Fruit fly (Drosophila melanogaster) whole organism, prepupa: ENCODE results near the gene wit.

ENCODE experiments used
- CG10631 ChIP-seq: fragments of 200-800 bp; sonication (Bioruptor generic); optimal IDR thresholded peaks from 2 replicates; lab custom pipeline; 2016; ENCODE audit warnings: missing biosample characterization, missing genetic modification characterization
- CG10669 ChIP-seq: fragments of 200-800 bp; sonication (Bioruptor generic); optimal IDR thresholded peaks from 3 replicates; lab custom pipeline; 2018; ENCODE audit warnings: missing biosample characterization, mild to moderate bottlenecking, missing genetic modification characterization, moderate library complexity
- CG11294 ChIP-seq: fragments of 200-800 bp; sonication (Bioruptor generic); IDR thresholded peaks from 2 replicates; pipeline ENCODE4 v1.3.6; 2022; ENCODE audit warnings: missing biosample characterization, missing genetic modification characterization
- CG11902 ChIP-seq: fragments of 200-800 bp; sonication (Bioruptor generic); optimal IDR thresholded peaks from 3 replicates; lab custom pipeline; 2016; ENCODE audit warnings: missing biosample characterization, missing genetic modification characterization
- CG1621 ChIP-seq: fragments of 200-800 bp; sonication (Bioruptor generic); optimal IDR thresholded peaks from 3 replicates; lab custom pipeline; 2018; ENCODE audit warnings: missing biosample characterization, mild to moderate bottlenecking, missing genetic modification characterization
- CG16779 ChIP-seq: fragments of 200-800 bp; sonication (Bioruptor generic); optimal IDR thresholded peaks from 3 replicates; lab custom pipeline; 2017; ENCODE audit warnings: missing biosample characterization, mild to moderate bottlenecking, missing genetic modification characterization
- CG3032 ChIP-seq: fragments of 200-800 bp; optimal IDR thresholded peaks from 2 replicates; lab custom pipeline; 2019; ENCODE audit warnings: missing biosample characterization, mild to moderate bottlenecking, missing genetic modification characterization, moderate library complexity
- CG31627 ChIP-seq: fragments of 200-800 bp; sonication (Bioruptor generic); optimal IDR thresholded peaks from 3 replicates; lab custom pipeline; 2016; ENCODE audit warnings: missing biosample characterization, missing genetic modification characterization
- CG34406 ChIP-seq: fragments of 200-800 bp; sonication (Bioruptor generic); optimal IDR thresholded peaks from 3 replicates; lab custom pipeline; 2016; ENCODE audit warnings: missing biosample characterization, missing genetic modification characterization
- CG3919 ChIP-seq: fragments of 200-800 bp; sonication (Bioruptor generic); optimal IDR thresholded peaks from 3 replicates; lab custom pipeline; 2016; ENCODE audit warnings: missing biosample characterization, missing genetic modification characterization
- CG6276 ChIP-seq: fragments of 200-800 bp; sonication (Bioruptor generic); optimal IDR thresholded peaks from 2 replicates; lab custom pipeline; 2017; ENCODE audit warnings: missing biosample characterization, mild to moderate bottlenecking, missing genetic modification characterization
- CG6792 ChIP-seq: fragments of 200-800 bp; sonication (Bioruptor generic); optimal IDR thresholded peaks from 3 replicates; lab custom pipeline; 2016; ENCODE audit warnings: missing biosample characterization, missing genetic modification characterization
- CG6854 ChIP-seq: fragments of 200-800 bp; sonication (Bioruptor generic); optimal IDR thresholded peaks from 2 replicates; lab custom pipeline; 2017; ENCODE audit warnings: missing biosample characterization, mild to moderate bottlenecking, missing genetic modification characterization
- CG7368 ChIP-seq: fragments of 200-800 bp; sonication (Bioruptor generic); optimal IDR thresholded peaks from 3 replicates; lab custom pipeline; 2016; ENCODE audit warnings: missing biosample characterization, missing genetic modification characterization
- CG8119 ChIP-seq: fragments of 200-800 bp; sonication (Bioruptor generic); IDR thresholded peaks from 3 replicates; pipeline ENCODE4 v1.3.6; 2022; ENCODE audit warnings: missing biosample characterization, missing genetic modification characterization
- CG8319 ChIP-seq: fragments of 200-800 bp; sonication (Bioruptor generic); optimal IDR thresholded peaks from 3 replicates; lab custom pipeline; 2016; ENCODE audit warnings: missing biosample characterization, missing genetic modification characterization
- CG8632 ChIP-seq: fragments of 200-800 bp; sonication (Bioruptor generic); optimal IDR thresholded peaks from 3 replicates; lab custom pipeline; 2016; ENCODE audit warnings: missing biosample characterization, missing genetic modification characterization
- Eip75B ChIP-seq: fragments of 200-800 bp; sonication (Bioruptor generic); optimal IDR thresholded peaks from 3 replicates; lab custom pipeline; 2016; ENCODE audit warnings: missing biosample characterization, missing genetic modification characterization
- Eip78C ChIP-seq: fragments of 200-800 bp; sonication (Bioruptor generic); peaks from one replicate; lab custom pipeline; 2016; ENCODE audit warnings: missing biosample characterization, missing genetic modification characterization
- Eip93F ChIP-seq: fragments of 200-800 bp; sonication (Bioruptor generic); optimal IDR thresholded peaks from 2 replicates; lab custom pipeline; 2016; ENCODE audit warnings: missing biosample characterization, mild to moderate bottlenecking, missing genetic modification characterization
- Ets96B ChIP-seq: fragments of 200-800 bp; optimal IDR thresholded peaks from 2 replicates; lab custom pipeline; 2019; ENCODE audit warnings: missing biosample characterization, mild to moderate bottlenecking, missing genetic modification characterization, moderate library complexity
- Gug ChIP-seq: fragments of 200-800 bp; sonication (Bioruptor generic); IDR thresholded peaks from 2 replicates; pipeline ENCODE4 v1.3.6; 2022; ENCODE audit warnings: missing biosample characterization, missing genetic modification characterization
- Hr38 ChIP-seq: sonication (Bioruptor generic); optimal IDR thresholded peaks from 2 replicates; lab custom pipeline; 2016; ENCODE audit warnings: missing biosample characterization, missing genetic modification characterization
- Hr39 ChIP-seq: fragments of 200-800 bp; sonication (Bioruptor generic); optimal IDR thresholded peaks from 2 replicates; lab custom pipeline; 2016; ENCODE audit warnings: missing biosample characterization, missing genetic modification characterization
- Hr4 ChIP-seq: fragments of 200-800 bp; sonication (Bioruptor generic); optimal IDR thresholded peaks from 3 replicates; lab custom pipeline; 2016; ENCODE audit warnings: missing biosample characterization, missing genetic modification characterization
- Met ChIP-seq: fragments of 200-800 bp; sonication (Bioruptor generic); optimal IDR thresholded peaks from 3 replicates; lab custom pipeline; 2016; ENCODE audit warnings: missing biosample characterization, missing genetic modification characterization
- OdsH ChIP-seq: fragments of 200-800 bp; sonication (Bioruptor generic); optimal IDR thresholded peaks from 3 replicates; lab custom pipeline; 2016; ENCODE audit warnings: missing biosample characterization, missing genetic modification characterization
- Smox ChIP-seq: fragments of 200-800 bp; sonication (Bioruptor generic); optimal IDR thresholded peaks from 3 replicates; lab custom pipeline; 2016; ENCODE audit warnings: missing biosample characterization, missing genetic modification characterization
- Sox102F ChIP-seq: fragments of 200-800 bp; sonication (Bioruptor generic); optimal IDR thresholded peaks from 2 replicates; lab custom pipeline; 2016; ENCODE audit warnings: missing biosample characterization, mild to moderate bottlenecking, missing genetic modification characterization
- Sox15 ChIP-seq: fragments of 200-800 bp; sonication (Bioruptor generic); optimal IDR thresholded peaks from 3 replicates; lab custom pipeline; 2016; ENCODE audit warnings: missing biosample characterization, missing genetic modification characterization
- achi ChIP-seq: fragments of 200-800 bp; sonication (Bioruptor generic); optimal IDR thresholded peaks from 3 replicates; lab custom pipeline; 2016; ENCODE audit warnings: missing biosample characterization, missing genetic modification characterization
- acj6 ChIP-seq: fragments of 200-800 bp; sonication (Bioruptor generic); optimal IDR thresholded peaks from 3 replicates; lab custom pipeline; 2016; ENCODE audit warnings: missing biosample characterization, missing genetic modification characterization
- cyc ChIP-seq: fragments of 200-800 bp; sonication (Bioruptor generic); optimal IDR thresholded peaks from 3 replicates; lab custom pipeline; 2016; ENCODE audit warnings: missing biosample characterization, missing genetic modification characterization
- dac ChIP-seq: fragments of 200-800 bp; sonication (Bioruptor generic); optimal IDR thresholded peaks from 2 replicates; lab custom pipeline; 2017; ENCODE audit warnings: missing biosample characterization, mild to moderate bottlenecking, missing genetic modification characterization
- dsx ChIP-seq: fragments of 200-800 bp; optimal IDR thresholded peaks from 3 replicates; lab custom pipeline; 2019; ENCODE audit warnings: missing biosample characterization, mild to moderate bottlenecking, missing genetic modification characterization, moderate library complexity; ENCODE audit not compliant: poor library complexity, severe bottlenecking
- eg ChIP-seq: fragments of 200-800 bp; sonication (Bioruptor generic); IDR thresholded peaks from 3 replicates; pipeline ENCODE4 v1.3.6; 2022; ENCODE audit warnings: missing biosample characterization, missing genetic modification characterization
- esn ChIP-seq: fragments of 200-800 bp; sonication (Bioruptor generic); optimal IDR thresholded peaks from 2 replicates; lab custom pipeline; 2016; ENCODE audit warnings: missing biosample characterization, mild to moderate bottlenecking, missing genetic modification characterization, moderate library complexity
- fd59A ChIP-seq: fragments of 200-800 bp; sonication (Bioruptor generic); optimal IDR thresholded peaks from 2 replicates; lab custom pipeline; 2017; ENCODE audit warnings: missing biosample characterization, mild to moderate bottlenecking, missing genetic modification characterization, missing genetic modification reagents
- fd85E ChIP-seq: fragments of 200-800 bp; sonication (Bioruptor generic); optimal IDR thresholded peaks from 3 replicates; lab custom pipeline; 2016; ENCODE audit warnings: missing biosample characterization, missing genetic modification characterization
- fkh ChIP-seq: fragments of 200-800 bp; sonication (Bioruptor generic); optimal IDR thresholded peaks from 3 replicates; lab custom pipeline; 2017; ENCODE audit warnings: missing biosample characterization, mild to moderate bottlenecking, missing genetic modification characterization, moderate library complexity
- lz ChIP-seq: fragments of 200-800 bp; sonication (Bioruptor generic); optimal IDR thresholded peaks from 3 replicates; lab custom pipeline; 2016; ENCODE audit warnings: missing biosample characterization, missing genetic modification characterization
- net ChIP-seq: fragments of 200-800 bp; sonication (Bioruptor generic); optimal IDR thresholded peaks from 3 replicates; lab custom pipeline; 2016; ENCODE audit warnings: missing biosample characterization, missing genetic modification characterization
- pdm3 ChIP-seq: fragments of 200-800 bp; sonication (Bioruptor generic); optimal IDR thresholded peaks from 3 replicates; lab custom pipeline; 2016; ENCODE audit warnings: missing biosample characterization, missing genetic modification characterization
- salr ChIP-seq, 2 experiments: fragments of 200-800 bp; sonication (Bioruptor generic); optimal IDR thresholded peaks; 3 replicates each; lab custom pipeline; 2016 to 2018; ENCODE audit warnings: missing biosample characterization in 2 of 2, missing genetic modification characterization in 2 of 2, mild to moderate bottlenecking in 1 of 2
- spab ChIP-seq: fragments of 200-800 bp; sonication (Bioruptor generic); optimal IDR thresholded peaks from 2 replicates; lab custom pipeline; 2017; ENCODE audit warnings: missing biosample characterization, mild to moderate bottlenecking, missing genetic modification characterization, missing genetic modification reagents
- ss ChIP-seq, 2 experiments: fragments of 200-800 bp; sonication (Bioruptor generic); optimal IDR thresholded peaks; 2 replicates in 1 of 2; 3 replicates in 1 of 2; lab custom pipeline; 2017 to 2018; ENCODE audit warnings: mild to moderate bottlenecking in 2 of 2, missing biosample characterization in 2 of 2, missing genetic modification characterization in 2 of 2, moderate library complexity in 1 of 2
- svp ChIP-seq: fragments of 200-800 bp; sonication (Bioruptor generic); peaks from one replicate; lab custom pipeline; 2016; ENCODE audit warnings: missing biosample characterization, missing genetic modification characterization
- topi ChIP-seq: fragments of 200-800 bp; sonication (Bioruptor generic); optimal IDR thresholded peaks from 3 replicates; lab custom pipeline; 2016; ENCODE audit warnings: missing biosample characterization, missing genetic modification characterization
- vri ChIP-seq: fragments of 200-800 bp; sonication (Bioruptor generic); optimal IDR thresholded peaks from 3 replicates; lab custom pipeline; 2016; ENCODE audit warnings: missing biosample characterization, mild to moderate bottlenecking, missing genetic modification characterization

The wit gene

dm6 chr3L:4117493-4117892 is 46.0 kb upstream of the wit start:
- TF ChIP-seq achi (GFP tag; lab: Kevin White, UChicago) (no peak), CG31627 (GFP tag; lab: Kevin White, UChicago) (no peak), acj6 (GFP tag; lab: Kevin White, UChicago) (no peak), Eip78C (GFP tag; lab: Kevin White, UChicago) (no peak), Eip75B (no peak), CG7368 (GFP tag; lab: Kevin White, UChicago) (no peak), cyc (no peak)

dm6 chr3L:4116490-4117367 is 45.2 kb upstream of the wit start:
- peak; percentile 83 for TF ChIP-seq svp (GFP tag; lab: Kevin White, UChicago)
- TF ChIP-seq CG8632, result no peak
- peak; percentile 63 for TF ChIP-seq eg (GFP tag; lab: Robert Waterston, UW)
- peak; percentile 9 for TF ChIP-seq OdsH
- TF ChIP-seq dsx, result no peak
- TF ChIP-seq CG6276 (GFP tag; lab: Kevin White, UChicago), result peak; percentile 26
- TF ChIP-seq Met (GFP tag; lab: Kevin White, UChicago), result no peak
- TF ChIP-seq Hr4 (GFP tag; lab: Kevin White, UChicago), result peak; percentile 18
- TF ChIP-seq lz (GFP tag; lab: Kevin White, UChicago), result no peak
- TF ChIP-seq achi (GFP tag; lab: Kevin White, UChicago), result peak; percentile 11
- TF ChIP-seq spab (GFP tag; lab: Kevin White, UChicago), result no peak
- TF ChIP-seq fd85E (GFP tag; lab: Kevin White, UChicago), result no peak
- no peak for TF ChIP-seq CG16779 (tag; lab: Kevin White, UChicago)
- TF ChIP-seq CG6792, result no peak
- no peak for TF ChIP-seq CG6854 (GFP tag; lab: Kevin White, UChicago)
- TF ChIP-seq CG11902 (GFP tag; lab: Kevin White, UChicago), result no peak
- TF ChIP-seq Sox102F (GFP tag; lab: Kevin White, UChicago), result no peak
- TF ChIP-seq net (GFP tag; lab: Kevin White, UChicago), result peak; percentile 11
- TF ChIP-seq Sox15 (GFP tag; lab: Kevin White, UChicago), result no peak
- TF ChIP-seq CG10631 (GFP tag; lab: Kevin White, UChicago), result no peak
- TF ChIP-seq CG8119, result 0 out of 3 replicates have a peak, but pooled peaks have one; percentile 35
- TF ChIP-seq Hr39 (GFP tag; lab: Kevin White, UChicago), result no peak
- peak; percentile 10 for TF ChIP-seq topi (GFP tag; lab: Kevin White, UChicago)
- no peak for TF ChIP-seq salr (GFP tag; optimal IDR thresholded peaks at IDR 0.05; lab: Kevin White, UChicago)
- TF ChIP-seq CG3919 (GFP tag; lab: Kevin White, UChicago), result no peak
- TF ChIP-seq vri (GFP tag; lab: Kevin White, UChicago), result peak; percentile 61
- peak; percentile 14 for TF ChIP-seq Ets96B
- TF ChIP-seq fd59A (GFP tag; lab: Kevin White, UChicago), result no peak
- no peak for TF ChIP-seq CG11294 (GFP tag; lab: Robert Waterston, UW)
- no peak for TF ChIP-seq CG31627 (GFP tag; lab: Kevin White, UChicago)
- TF ChIP-seq CG10669 (GFP tag; lab: Kevin White, UChicago), result no peak
- TF ChIP-seq Eip75B, result no peak
- TF ChIP-seq Hr38 (GFP tag; lab: Kevin White, UChicago), result no peak
- TF ChIP-seq Gug (GFP tag; lab: Robert Waterston, UW), result 0 out of 2 replicates have a peak, but pooled peaks have one; percentile 17
- TF ChIP-seq Eip93F (GFP tag; lab: Kevin White, UChicago), result peak; percentile 77
- TF ChIP-seq esn (GFP tag; lab: Kevin White, UChicago), result no peak
- TF ChIP-seq CG3032 (tag; lab: Kevin White, UChicago), result no peak
- TF ChIP-seq CG8319 (GFP tag; lab: Kevin White, UChicago), result no peak
- peak; percentile 22 for TF ChIP-seq pdm3 (GFP tag; lab: Kevin White, UChicago)
- TF ChIP-seq dac (GFP tag; lab: Kevin White, UChicago), result no peak
- peak; percentile 71 for TF ChIP-seq Eip78C (GFP tag; lab: Kevin White, UChicago)
- TF ChIP-seq ss (GFP tag; optimal IDR thresholded peaks at IDR 0.05; lab: Kevin White, UChicago), result no peak
- no peak for TF ChIP-seq CG1621
- no peak for TF ChIP-seq Smox (GFP tag; lab: Kevin White, UChicago)
- TF ChIP-seq CG34406 (GFP tag; lab: Kevin White, UChicago), result no peak
- peak; percentile 35 for TF ChIP-seq fkh (GFP tag; lab: Kevin White, UChicago)
